Worm (Caenorhabditis elegans): ENCODE data around the gene msp-3.

The msp-3 gene

ce11 chrII:4800524-4800923 lies 14.4 kb upstream of the msp-3 start:
- TF ChIP-seq nhr-77 (tag; optimal IDR thresholded peaks at IDR 0.05) (no peak), tbx-2 (tag; optimal IDR thresholded peaks at IDR 0.05) (no peak), ama-1 (optimal IDR thresholded peaks at IDR 0.05) (no peak)

DNA sequence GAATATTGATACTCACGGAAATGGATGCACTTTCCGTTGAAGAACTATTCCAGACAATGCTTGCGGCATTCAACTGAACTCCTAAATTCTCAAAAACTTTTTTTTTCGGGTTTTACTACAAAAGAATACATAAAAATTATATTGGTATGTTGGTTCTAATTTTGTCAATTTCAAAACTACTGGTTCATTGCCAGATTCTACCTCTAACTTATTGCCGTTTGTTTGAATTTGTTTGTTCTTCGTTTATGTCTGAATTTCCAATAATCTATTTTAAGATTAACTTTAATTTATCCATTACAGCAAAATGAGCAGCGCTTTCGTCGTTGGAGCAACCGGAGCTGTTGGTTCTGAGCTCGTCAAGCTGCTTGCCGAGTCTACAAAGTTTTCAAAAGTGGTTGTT lies 11.0 kb upstream of the msp-3 start, which contains the start of gene C33F10.14:
C33F10.14 (plus strand) TSS at position 301 of the 400 bp plus-strand sequence.
- no peak for TF ChIP-seq zag-1 (tag; optimal IDR thresholded peaks at IDR 0.05)
- TF ChIP-seq mml-1 (tag; optimal IDR thresholded peaks at IDR 0.05): no peak
- no peak for TF ChIP-seq nhr-67 (tag; optimal IDR thresholded peaks at IDR 0.05)
- TF ChIP-seq lsy-12 (tag; optimal IDR thresholded peaks at IDR 0.05): no peak
- no peak for TF ChIP-seq ceh-82 (tag; optimal IDR thresholded peaks at IDR 0.05)
- TF ChIP-seq nhr-77 (tag; optimal IDR thresholded peaks at IDR 0.05): no peak
- TF ChIP-seq ama-1 (optimal IDR thresholded peaks at IDR 0.05): no peak
- no peak for TF ChIP-seq mdl-1 (tag; optimal IDR thresholded peaks at IDR 0.05)
- no peak for TF ChIP-seq nhr-23 (tag; optimal IDR thresholded peaks at IDR 0.05)
- no peak for TF ChIP-seq elt-2 (tag; optimal IDR thresholded peaks at IDR 0.05)
- no peak for TF ChIP-seq lin-39 (tag; optimal IDR thresholded peaks at IDR 0.05)

DNA sequence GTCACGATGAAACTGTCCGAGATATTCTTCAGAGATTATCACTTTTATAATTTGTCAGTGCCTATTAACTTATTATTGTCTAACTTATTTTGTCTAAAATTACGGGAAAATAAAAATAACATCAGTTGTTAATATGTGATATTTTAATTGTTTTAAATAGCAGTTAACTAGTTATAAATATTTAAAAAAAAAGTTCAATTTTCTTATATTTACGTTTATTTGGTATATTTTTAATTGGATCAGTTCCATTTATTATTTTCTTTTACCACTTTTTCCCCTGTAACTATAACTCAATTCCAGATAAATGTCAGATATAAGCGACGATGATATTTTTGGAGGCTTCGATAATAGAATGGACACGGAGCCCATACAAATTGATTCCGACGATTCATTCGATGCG lies 9.4 kb upstream of the msp-3 start, which contains the start of gene C33F10.4:
C33F10.4 (plus strand) TSS at position 301 of the 400 bp plus-strand sequence.
- no peak for TF ChIP-seq nhr-43 (tag; optimal IDR thresholded peaks at IDR 0.05; ENCODE audit: poor library complexity, severe bottlenecking)
- TF ChIP-seq ceh-28 (tag; optimal IDR thresholded peaks at IDR 0.05): no peak
- TF ChIP-seq elt-1 (tag; optimal IDR thresholded peaks at IDR 0.05): no peak
- no peak for TF ChIP-seq nhr-25 (tag; optimal IDR thresholded peaks at IDR 0.05)
- TF ChIP-seq lin-15B (tag; optimal IDR thresholded peaks at IDR 0.05): no peak
- no peak for TF ChIP-seq fos-1 (tag; optimal IDR thresholded peaks at IDR 0.05)
- TF ChIP-seq elt-2 (tag; optimal IDR thresholded peaks at IDR 0.05): no peak
- no peak for TF ChIP-seq elt-3 (tag; optimal IDR thresholded peaks at IDR 0.05)
- no peak for TF ChIP-seq mdl-1 (tag; optimal IDR thresholded peaks at IDR 0.05)
- TF ChIP-seq unc-62 (GFP tag; optimal IDR thresholded peaks at IDR 0.05): no peak
- no peak for TF ChIP-seq nhr-237 (tag; optimal IDR thresholded peaks at IDR 0.05)
- no peak for TF ChIP-seq ceh-82 (tag; optimal IDR thresholded peaks at IDR 0.05)

ce11 chrII:4793320-4793719 lies 7.2 kb upstream of the msp-3 start:
- TF ChIP-seq eor-1 (tag; optimal IDR thresholded peaks at IDR 0.05) (no peak), tbx-2 (tag; optimal IDR thresholded peaks at IDR 0.05) (no peak), lsy-12 (tag; optimal IDR thresholded peaks at IDR 0.05) (no peak), nhr-43 (tag; optimal IDR thresholded peaks at IDR 0.05; ENCODE audit: poor library complexity, severe bottlenecking) (no peak), nhr-76 (tag; optimal IDR thresholded peaks at IDR 0.05) (no peak), skn-1 (tag; optimal IDR thresholded peaks at IDR 0.05) (no peak), ceh-28 (tag; optimal IDR thresholded peaks at IDR 0.05) (no peak), R02D3.7 (tag; optimal IDR thresholded peaks at IDR 0.05) (no peak), nhr-77 (tag; optimal IDR thresholded peaks at IDR 0.05) (no peak), sea-2 (GFP tag; optimal IDR thresholded peaks at IDR 0.05) (no peak), ZK546.5 (tag; optimal IDR thresholded peaks at IDR 0.05) (no peak), ztf-11 (tag; optimal IDR thresholded peaks at IDR 0.05) (no peak), ceh-16 (tag; optimal IDR thresholded peaks at IDR 0.05) (no peak), fkh-10 (GFP tag; optimal IDR thresholded peaks at IDR 0.05) (no peak), nhr-12 (tag; optimal IDR thresholded peaks at IDR 0.05) (no peak), zag-1 (tag; optimal IDR thresholded peaks at IDR 0.05) (no peak), elt-2 (tag; optimal IDR thresholded peaks at IDR 0.05) (no peak)

ce11 chrII:4791272-4791671 lies 5.2 kb upstream of the msp-3 start, which contains the start of gene F26G1.1:
Gene F26G1.1 (plus strand): TSS chrII:4791618.
- TF ChIP-seq lsy-12 (tag; optimal IDR thresholded peaks at IDR 0.05): peak; percentile 59
- peak; percentile 17 for TF ChIP-seq hmg-11 (tag; optimal IDR thresholded peaks at IDR 0.05)
- peak; percentile 51 for TF ChIP-seq pha-4 (tag; optimal IDR thresholded peaks at IDR 0.05)
- no peak for TF ChIP-seq egl-5 (tag; optimal IDR thresholded peaks at IDR 0.05)
- TF ChIP-seq elt-2 (tag; optimal IDR thresholded peaks at IDR 0.05): peak; percentile 45
- peak; percentile 61 for TF ChIP-seq nfya-1 (tag; optimal IDR thresholded peaks at IDR 0.05; ENCODE audit: insufficient read depth)
- peak; percentile 45 for TF ChIP-seq nhr-23 (tag; optimal IDR thresholded peaks at IDR 0.05)
- no peak for TF ChIP-seq eor-1 (tag; optimal IDR thresholded peaks at IDR 0.05)
- TF ChIP-seq lin-15B (tag; optimal IDR thresholded peaks at IDR 0.05): peak; percentile 36
- no peak for TF ChIP-seq unc-39 (tag; optimal IDR thresholded peaks at IDR 0.05)
- TF ChIP-seq ceh-16 (tag; optimal IDR thresholded peaks at IDR 0.05): no peak
- TF ChIP-seq nhr-43 (tag; optimal IDR thresholded peaks at IDR 0.05; ENCODE audit: poor library complexity, severe bottlenecking): peak; percentile 87

Data from whole organism, L3 larva.